Fruit fly (Drosophila melanogaster) S2 (cell line): ENCODE data around the gene koko.
A peak's percentile ranks its signal among the peaks of the same experiment; 100 is the strongest.

Experiments used
- CG8478 ChIP-seq: fragments of >200 bp; optimal IDR thresholded peaks from 2 replicates; lab custom pipeline; 2018
- CTCF ChIP-seq, 2 experiments: fragments of >200 bp; optimal IDR thresholded peaks; 2 replicates each; lab custom pipeline; 2018

dm6 chr3R:18381014-18381512 is 21.8 kb upstream of the koko start, which contains the start of gene CG7675:
- peak in 1 of 2 experiments; percentile 34 for TF ChIP-seq CTCF (optimal IDR thresholded peaks at IDR 0.05; lab: Kevin White, UChicago)
- TF ChIP-seq CG8478 (lab: Kevin White, UChicago) = no peak
